Fruit fly (Drosophila melanogaster): Measurements from ENCODE around the gene CG11085.
A peak's percentile ranks its signal among the peaks of the same experiment; 100 is the strongest.

Gene CG11085

DNA sequence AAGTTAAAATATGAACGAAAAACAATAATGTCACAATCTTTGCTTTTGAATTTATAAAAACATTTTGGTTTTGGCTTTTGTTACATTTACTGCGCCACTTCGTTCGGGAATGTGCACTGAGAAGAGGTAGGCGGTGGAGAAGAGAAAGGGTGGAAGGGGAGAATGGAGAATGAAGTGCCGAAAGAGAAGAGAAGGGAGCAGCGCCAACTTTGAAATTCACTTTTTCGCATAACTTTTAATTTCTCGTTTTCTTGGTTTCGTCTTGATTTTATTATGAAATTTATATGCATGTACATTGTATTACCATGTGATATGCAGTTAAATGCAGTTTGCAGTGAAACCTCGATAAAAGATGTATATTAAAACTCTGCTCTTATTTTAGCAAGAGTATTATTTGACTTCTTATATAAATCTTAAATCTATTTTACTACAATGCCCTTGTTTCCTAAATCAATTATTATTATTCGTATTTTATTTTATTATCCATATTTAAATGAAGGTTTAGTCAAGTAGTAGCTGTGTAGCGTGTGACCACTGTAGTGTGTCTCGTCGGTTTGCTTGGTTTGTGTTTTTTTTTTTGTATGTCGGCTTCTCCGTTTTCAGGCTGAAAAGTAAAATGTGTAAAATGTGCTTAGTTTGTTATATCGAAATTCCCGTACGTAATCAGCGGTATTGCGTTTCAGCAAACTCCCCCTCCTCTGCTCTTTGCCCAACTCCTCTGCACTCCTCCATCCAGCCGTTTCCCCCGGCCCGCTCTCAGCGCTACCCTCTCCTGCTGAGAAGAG, 46.8 kb downstream of the CG11085 start:
- TF ChIP-seq Dif (GFP tag; optimal IDR thresholded peaks at IDR 0.05; ENCODE audit: partially characterized antibody) (no peak), HLH106 (tag; optimal IDR thresholded peaks at IDR 0.05) (peak; percentile 68), Rel (GFP tag; optimal IDR thresholded peaks at IDR 0.05) (no peak), Rel (tag; optimal IDR thresholded peaks at IDR 0.05) (no peak), CG9705 (GFP tag; optimal IDR thresholded peaks at IDR 0.05) (no peak), fru (GFP tag; optimal IDR thresholded peaks at IDR 0.05) (no peak), h (GFP tag; optimal IDR thresholded peaks at IDR 0.05) (peak; percentile 50), rgr (GFP tag; optimal IDR thresholded peaks at IDR 0.05) (peak; percentile 63), OdsH (GFP tag; optimal IDR thresholded peaks at IDR 0.05) (peak; percentile 59), psq (GFP tag; optimal IDR thresholded peaks at IDR 0.05) (peak; percentile 59), jim (GFP tag; optimal IDR thresholded peaks at IDR 0.05) (no peak), foxo (GFP tag; optimal IDR thresholded peaks at IDR 0.05) (peak in 1 of 2 experiments; percentile 72), pan (optimal IDR thresholded peaks at IDR 0.05) (no peak), usp (GFP tag; optimal IDR thresholded peaks at IDR 0.05) (no peak), CG32264 (GFP tag; optimal IDR thresholded peaks at IDR 0.05) (no peak), N (GFP tag; optimal IDR thresholded peaks at IDR 0.05) (no peak), sage (GFP tag; optimal IDR thresholded peaks at IDR 0.05) (no peak), dl (GFP tag; optimal IDR thresholded peaks at IDR 0.05; ENCODE audit: insufficient read depth in 1 of 2, partially characterized antibody in 2 of 2) (no peak), Mio (GFP tag; optimal IDR thresholded peaks at IDR 0.05) (no peak), woc (GFP tag; optimal IDR thresholded peaks at IDR 0.05) (no peak), br (GFP tag; optimal IDR thresholded peaks at IDR 0.05) (no peak), lola (GFP tag; optimal IDR thresholded peaks at IDR 0.05) (no peak), CrebA (GFP tag; optimal IDR thresholded peaks at IDR 0.05; ENCODE audit: borderline replicate concordance) (no peak), Hnf4 (GFP tag; optimal IDR thresholded peaks at IDR 0.05) (no peak), Sp1 (GFP tag; optimal IDR thresholded peaks at IDR 0.05) (peak; percentile 72), sv (GFP tag; optimal IDR thresholded peaks at IDR 0.05) (no peak), Hr83 (GFP tag; optimal IDR thresholded peaks at IDR 0.05; ENCODE audit: poor library complexity, severe bottlenecking) (no peak), Dfd (GFP tag; optimal IDR thresholded peaks at IDR 0.05) (no peak), Vsx2 (GFP tag; optimal IDR thresholded peaks at IDR 0.05; ENCODE audit: partially characterized antibody) (no peak), Abd-B (GFP tag; optimal IDR thresholded peaks at IDR 0.05) (no peak), GATAd (GFP tag; optimal IDR thresholded peaks at IDR 0.05) (no peak), Hr78 (GFP tag; optimal IDR thresholded peaks at IDR 0.05) (no peak), dsf (GFP tag; optimal IDR thresholded peaks at IDR 0.05; ENCODE audit: borderline replicate concordance) (no peak), Jra (GFP tag; optimal IDR thresholded peaks at IDR 0.05) (no peak), dmrt93B (GFP tag; optimal IDR thresholded peaks at IDR 0.05) (peak; percentile 45), brk (GFP tag; optimal IDR thresholded peaks at IDR 0.05) (no peak), Myc (optimal IDR thresholded peaks at IDR 0.05) (no peak), ey (GFP tag; optimal IDR thresholded peaks at IDR 0.05) (no peak), tai (GFP tag; optimal IDR thresholded peaks at IDR 0.05) (no peak)

DNA sequence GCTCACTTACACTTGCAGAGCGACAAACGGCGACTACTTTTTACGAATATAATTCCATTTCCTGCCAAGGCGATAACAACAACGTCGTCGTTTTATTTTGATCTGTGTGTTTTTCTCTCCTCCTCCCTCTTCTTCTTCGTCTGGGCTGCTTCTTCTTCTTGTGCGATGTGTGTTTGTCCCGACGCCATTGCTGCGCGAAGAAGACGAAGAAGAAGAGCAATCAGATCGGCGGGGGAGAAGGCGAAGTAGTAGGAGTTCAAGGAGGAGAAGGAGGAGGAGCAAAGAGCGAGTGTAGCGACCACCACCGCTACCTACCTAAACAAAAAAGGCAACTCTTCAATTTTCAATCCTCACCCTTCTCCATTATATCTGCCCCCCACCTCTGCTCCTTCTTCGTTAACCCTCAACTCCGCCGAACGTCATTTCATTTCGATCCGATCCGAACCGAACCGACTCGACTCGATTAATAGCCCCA, 47.4 kb downstream of the CG11085 start:
- TF ChIP-seq jim (GFP tag; optimal IDR thresholded peaks at IDR 0.05) (no peak), brk (GFP tag; optimal IDR thresholded peaks at IDR 0.05) (no peak), Dif (GFP tag; optimal IDR thresholded peaks at IDR 0.05; ENCODE audit: partially characterized antibody) (peak; percentile 21), fru (GFP tag; optimal IDR thresholded peaks at IDR 0.05) (peak; percentile 62), br (GFP tag; optimal IDR thresholded peaks at IDR 0.05) (no peak), tai (GFP tag; optimal IDR thresholded peaks at IDR 0.05) (no peak), Jra (GFP tag; optimal IDR thresholded peaks at IDR 0.05) (no peak), foxo (GFP tag; optimal IDR thresholded peaks at IDR 0.05) (no peak), Sp1 (GFP tag; optimal IDR thresholded peaks at IDR 0.05) (peak; percentile 16), Rel (GFP tag; optimal IDR thresholded peaks at IDR 0.05) (no peak), Rel (tag; optimal IDR thresholded peaks at IDR 0.05) (peak; percentile 61), woc (GFP tag; optimal IDR thresholded peaks at IDR 0.05) (no peak), Hr83 (GFP tag; optimal IDR thresholded peaks at IDR 0.05; ENCODE audit: poor library complexity, severe bottlenecking) (no peak), psq (GFP tag; optimal IDR thresholded peaks at IDR 0.05) (peak; percentile 96)
